Fruit fly (Drosophila melanogaster): Measurements from ENCODE around the gene PolE1.

The PolE1 gene

dm6 chr3R:23386907-23387306 is 39.0 kb downstream of the PolE1 start:
- TF ChIP-seq CG11762 (GFP tag; optimal IDR thresholded peaks at IDR 0.05; ENCODE audit: insufficient read depth), result peak; percentile 8
- peak; percentile 65 for TF ChIP-seq pdm3 (GFP tag; optimal IDR thresholded peaks at IDR 0.05)
- peak; percentile 39 for TF ChIP-seq net (GFP tag; optimal IDR thresholded peaks at IDR 0.05)
- peak; percentile 58 for TF ChIP-seq OdsH (GFP tag; optimal IDR thresholded peaks at IDR 0.05)
- TF ChIP-seq CG11294 (GFP tag; IDR thresholded peaks at IDR 0.05), result peak; percentile 46; the same call in 1 of the 2 replicates
- peak; percentile 9 for TF ChIP-seq dsx (GFP tag; optimal IDR thresholded peaks at IDR 0.05; ENCODE audit: poor library complexity, severe bottlenecking)
- no peak for TF ChIP-seq vri (GFP tag; optimal IDR thresholded peaks at IDR 0.05)
- TF ChIP-seq CG31627 (GFP tag; optimal IDR thresholded peaks at IDR 0.05), result no peak
- TF ChIP-seq CG6854 (GFP tag; optimal IDR thresholded peaks at IDR 0.05), result no peak
- TF ChIP-seq CG6808 (GFP tag; optimal IDR thresholded peaks at IDR 0.05), result no peak
- no peak for TF ChIP-seq CG8319 (GFP tag; optimal IDR thresholded peaks at IDR 0.05)
- TF ChIP-seq CG3919 (GFP tag; optimal IDR thresholded peaks at IDR 0.05), result peak; percentile 44
- TF ChIP-seq Hr38 (GFP tag; optimal IDR thresholded peaks at IDR 0.05), result no peak
- no peak for TF ChIP-seq Eip93F (GFP tag; optimal IDR thresholded peaks at IDR 0.05)
- TF ChIP-seq Smox (GFP tag; optimal IDR thresholded peaks at IDR 0.05), result peak; percentile 15
- TF ChIP-seq Eip75B (GFP tag; optimal IDR thresholded peaks at IDR 0.05), result no peak
- peak; percentile 35 for TF ChIP-seq CG10631 (GFP tag; optimal IDR thresholded peaks at IDR 0.05)
- no peak for TF ChIP-seq Blimp-1 (GFP tag; optimal IDR thresholded peaks at IDR 0.05)
- no peak for TF ChIP-seq fd59A (GFP tag; optimal IDR thresholded peaks at IDR 0.05)
- peak; percentile 71; the same call in 2 of the 3 replicates for TF ChIP-seq CG6163 (GFP tag; IDR thresholded peaks at IDR 0.05)
- peak; percentile 19 for TF ChIP-seq Met (GFP tag; optimal IDR thresholded peaks at IDR 0.05)
- peak; percentile 72 for TF ChIP-seq CG8119 (GFP tag; IDR thresholded peaks at IDR 0.05)
- TF ChIP-seq CG7368 (GFP tag; optimal IDR thresholded peaks at IDR 0.05), result no peak
- no peak for TF ChIP-seq ss (GFP tag; optimal IDR thresholded peaks at IDR 0.05)
- TF ChIP-seq salr (GFP tag; optimal IDR thresholded peaks at IDR 0.05), result peak in 1 of 2 experiments; percentile 17
- TF ChIP-seq CG15336 (GFP tag; IDR thresholded peaks at IDR 0.05), result peak; percentile 84
- no peak for TF ChIP-seq Sox102F (GFP tag; optimal IDR thresholded peaks at IDR 0.05)
- peak; percentile 54; the same call in 1 of the 2 replicates for TF ChIP-seq Gug (GFP tag; IDR thresholded peaks at IDR 0.05)
- TF ChIP-seq CG32006 (GFP tag; optimal IDR thresholded peaks at IDR 0.05), result peak; percentile 71
- TF ChIP-seq Lpt (GFP tag; optimal IDR thresholded peaks at IDR 0.05), result peak; percentile 38
- TF ChIP-seq svp (GFP tag), result no peak
- TF ChIP-seq CG8632 (GFP tag; optimal IDR thresholded peaks at IDR 0.05), result no peak
- TF ChIP-seq Hr39 (GFP tag; optimal IDR thresholded peaks at IDR 0.05), result peak; percentile 14
- peak; percentile 29 for TF ChIP-seq topi (GFP tag; optimal IDR thresholded peaks at IDR 0.05)
- TF ChIP-seq Ets21C (GFP tag; optimal IDR thresholded peaks at IDR 0.05), result no peak
- TF ChIP-seq CG6792 (GFP tag; optimal IDR thresholded peaks at IDR 0.05), result peak; percentile 11
- TF ChIP-seq CG3032 (tag; optimal IDR thresholded peaks at IDR 0.05), result peak; percentile 3
- TF ChIP-seq CG10669 (GFP tag; optimal IDR thresholded peaks at IDR 0.05), result no peak
- TF ChIP-seq lz (GFP tag; optimal IDR thresholded peaks at IDR 0.05), result no peak
- peak; percentile 84 for TF ChIP-seq Eip78C (GFP tag)
- no peak for TF ChIP-seq fkh (GFP tag; optimal IDR thresholded peaks at IDR 0.05)
- peak; percentile 19 for TF ChIP-seq Ets96B (tag; optimal IDR thresholded peaks at IDR 0.05)
- TF ChIP-seq CG6276 (GFP tag; optimal IDR thresholded peaks at IDR 0.05), result peak; percentile 54
- peak; percentile 8 for TF ChIP-seq Sox14 (GFP tag; optimal IDR thresholded peaks at IDR 0.05)
- no peak for TF ChIP-seq cyc (GFP tag; optimal IDR thresholded peaks at IDR 0.05)
- TF ChIP-seq dac (GFP tag; optimal IDR thresholded peaks at IDR 0.05), result no peak
- TF ChIP-seq Hr4 (GFP tag; optimal IDR thresholded peaks at IDR 0.05), result peak; percentile 77
- TF ChIP-seq achi (GFP tag; optimal IDR thresholded peaks at IDR 0.05), result peak; percentile 35
- TF ChIP-seq Sox15 (GFP tag; optimal IDR thresholded peaks at IDR 0.05), result no peak
- peak; percentile 13 for TF ChIP-seq acj6 (GFP tag; optimal IDR thresholded peaks at IDR 0.05)
- peak; percentile 7 for TF ChIP-seq CG11902 (GFP tag; optimal IDR thresholded peaks at IDR 0.05)
- no peak for TF ChIP-seq CG9139 (GFP tag; optimal IDR thresholded peaks at IDR 0.05)
- TF ChIP-seq CG16779 (tag; optimal IDR thresholded peaks at IDR 0.05), result no peak

Measured in whole organism, prepupa.